Worm (Caenorhabditis elegans) whole organism, young adult: ENCODE results near the gene egrh-1.

ENCODE experiments used
- B0336.3 ChIP-seq: fragments of 200-800 bp; sonication (Bioruptor generic); IDR thresholded peaks from 2 replicates; pipeline ENCODE4 v1.3.6; 2022; ENCODE audit warnings: missing genetic modification characterization, missing compliant biosample characterization
- C06A6.2 ChIP-seq: fragments of 200-800 bp; sonication (Bioruptor generic); conservative IDR thresholded peaks from 2 replicates; pipeline ENCODE4 v1.3.6; 2022; ENCODE audit warnings: missing genetic modification characterization, missing compliant biosample characterization
- F23B12.7 ChIP-seq: sonication (generic microtip); optimal IDR thresholded peaks from 2 replicates; lab custom pipeline; 2017; ENCODE audit warnings: missing genetic modification characterization, mild to moderate bottlenecking, missing compliant biosample characterization, antibody characterized with exemption, moderate library complexity; ENCODE audit not compliant: insufficient read depth
- F37B4.10 ChIP-seq: fragments of 200-800 bp; sonication (Bioruptor generic); IDR thresholded peaks from 2 replicates; pipeline ENCODE4 v1.3.6; 2022; ENCODE audit warnings: missing genetic modification characterization, missing compliant biosample characterization
- F57A8.1 ChIP-seq: fragments of 200-800 bp; sonication (Bioruptor generic); optimal IDR thresholded peaks from 2 replicates; lab custom pipeline; 2018; ENCODE audit warnings: mild to moderate bottlenecking, missing genetic modification characterization, moderate library complexity, missing compliant biosample characterization
- Y53G8AR.9 ChIP-seq: fragments of 200-800 bp; sonication (Bioruptor generic); conservative IDR thresholded peaks from 2 replicates; pipeline ENCODE4 v1.3.6; 2022; ENCODE audit warnings: missing genetic modification reagents, missing genetic modification characterization, missing compliant biosample characterization
- Y67H2A.10 ChIP-seq: fragments of 200-800 bp; sonication (Bioruptor generic); conservative IDR thresholded peaks from 2 replicates; pipeline ENCODE4 v1.3.6; 2022; ENCODE audit warnings: missing genetic modification reagents, missing genetic modification characterization, missing compliant biosample characterization
- ZK185.1 ChIP-seq: sonication (generic microtip); optimal IDR thresholded peaks from 2 replicates; lab custom pipeline; 2016; ENCODE audit warnings: mild to moderate bottlenecking, missing genetic modification characterization, missing compliant biosample characterization; ENCODE audit not compliant: poor library complexity, severe bottlenecking
- atf-7 ChIP-seq: sonication (generic microtip); optimal IDR thresholded peaks from 2 replicates; lab custom pipeline; 2017; ENCODE audit warnings: mild to moderate bottlenecking, missing genetic modification characterization, missing compliant biosample characterization
- attf-5 ChIP-seq: fragments of 200-800 bp; sonication (Bioruptor generic); optimal IDR thresholded peaks from 2 replicates; lab custom pipeline; 2018; ENCODE audit warnings: mild to moderate bottlenecking, missing genetic modification characterization, missing compliant biosample characterization
- ccch-3 ChIP-seq: fragments of 200-800 bp; sonication (Bioruptor generic); optimal IDR thresholded peaks from 2 replicates; lab custom pipeline; 2018; ENCODE audit warnings: mild to moderate bottlenecking, missing genetic modification characterization, missing compliant biosample characterization
- cebp-1 ChIP-seq, 2 experiments: fragments of 200-800 bp in 1 of 2; sonication (Bioruptor generic) in 1 of 2; sonication (generic microtip) in 1 of 2; IDR thresholded peaks in 1 of 2; optimal IDR thresholded peaks in 1 of 2; 2 replicates each; pipeline versions ENCODE4 v1.3.6 to Lab custom; 2017 to 2022; ENCODE audit warnings: missing compliant biosample characterization in 2 of 2, missing genetic modification characterization in 2 of 2, mild to moderate bottlenecking in 1 of 2, missing genetic modification reagents in 1 of 2, moderate library complexity in 1 of 2
- ceh-27 ChIP-seq: fragments of 200-800 bp; sonication (Bioruptor generic); optimal IDR thresholded peaks from 2 replicates; lab custom pipeline; 2018; ENCODE audit warnings: mild to moderate bottlenecking, missing genetic modification characterization, moderate library complexity, missing compliant biosample characterization
- dox-1 ChIP-seq: fragments of 200-800 bp; sonication (Bioruptor generic); IDR thresholded peaks from 2 replicates; pipeline ENCODE4 v1.3.6; 2022; ENCODE audit warnings: missing genetic modification reagents, missing genetic modification characterization, missing compliant biosample characterization
- efl-1 ChIP-seq: fragments of 150-350 bp; optimal IDR thresholded peaks from 2 replicates; lab custom pipeline; 2014; ENCODE audit warnings: missing biosample characterization, missing genetic modification reagents, missing genetic modification characterization
- ekl-4 ChIP-seq: fragments of 200-800 bp; sonication (Bioruptor generic); IDR thresholded peaks from 2 replicates; pipeline ENCODE4 v1.3.6; 2022; ENCODE audit warnings: missing genetic modification reagents, missing genetic modification characterization, missing compliant biosample characterization
- ets-4 ChIP-seq: fragments of 200-800 bp; sonication (Bioruptor generic); optimal IDR thresholded peaks from 2 replicates; lab custom pipeline; 2018; ENCODE audit warnings: mild to moderate bottlenecking, missing genetic modification characterization, missing compliant biosample characterization
- gei-17 ChIP-seq: fragments of 200-800 bp; sonication (Bioruptor generic); optimal IDR thresholded peaks from 2 replicates; lab custom pipeline; 2018; ENCODE audit warnings: mild to moderate bottlenecking, missing genetic modification characterization, missing compliant biosample characterization
- him-1 ChIP-seq: sonication (generic microtip); optimal IDR thresholded peaks from 2 replicates; lab custom pipeline; 2016; ENCODE audit warnings: missing genotype, missing genetic modification reagents, missing genetic modification characterization, missing compliant biosample characterization
- hlh-12 ChIP-seq: sonication (generic microtip); optimal IDR thresholded peaks from 2 replicates; lab custom pipeline; 2016; ENCODE audit warnings: missing genetic modification characterization, missing compliant biosample characterization
- hmg-1.2 ChIP-seq: fragments of 200-800 bp; sonication (Bioruptor generic); IDR thresholded peaks from 2 replicates; pipeline ENCODE4 v1.3.6; 2022; ENCODE audit warnings: missing genetic modification reagents, missing genetic modification characterization, missing compliant biosample characterization
- hrde-1 ChIP-seq: sonication (generic microtip); optimal IDR thresholded peaks from 2 replicates; lab custom pipeline; 2016; ENCODE audit warnings: missing genetic modification characterization, mild to moderate bottlenecking, missing compliant biosample characterization, moderate library complexity, missing genotype, missing genetic modification reagents, borderline replicate concordance
- let-607 ChIP-seq, 2 experiments: fragments of 200-800 bp in 1 of 2; sonication (Bioruptor generic) in 1 of 2; sonication (generic microtip) in 1 of 2; optimal IDR thresholded peaks; 2 replicates each; lab custom pipeline; 2016 to 2018; ENCODE audit warnings: mild to moderate bottlenecking in 2 of 2, missing compliant biosample characterization in 2 of 2, missing genetic modification characterization in 2 of 2, moderate library complexity in 2 of 2, missing genotype in 1 of 2
- lin-35 ChIP-seq, 3 experiments: fragments of 150-350 bp in 2 of 3; sonication (generic microtip) in 1 of 3; optimal IDR thresholded peaks; 2 replicates each; lab custom pipeline; 2014 to 2018; ENCODE audit warnings: missing biosample characterization in 3 of 3, missing genetic modification characterization in 3 of 3, missing genetic modification reagents in 3 of 3
- lin-40 ChIP-seq: sonication (generic microtip); optimal IDR thresholded peaks from 2 replicates; lab custom pipeline; 2016; ENCODE audit warnings: missing genetic modification characterization, mild to moderate bottlenecking, missing compliant biosample characterization, missing genotype, missing genetic modification reagents
- lin-54 ChIP-seq: fragments of 200-800 bp; sonication (Bioruptor generic); optimal IDR thresholded peaks from 2 replicates; lab custom pipeline; 2018; ENCODE audit warnings: mild to moderate bottlenecking, missing genetic modification characterization, missing compliant biosample characterization
- madf-10 ChIP-seq: sonication (generic microtip); optimal IDR thresholded peaks from 2 replicates; lab custom pipeline; 2016; ENCODE audit warnings: mild to moderate bottlenecking, missing genetic modification characterization, missing compliant biosample characterization
- mcd-1 ChIP-seq: fragments of 200-800 bp; sonication (Bioruptor generic); IDR thresholded peaks from 2 replicates; pipeline ENCODE4 v1.3.6; 2022; ENCODE audit warnings: missing genetic modification reagents, missing genetic modification characterization, missing compliant biosample characterization
- nfya-1 ChIP-seq: sonication (generic microtip); optimal IDR thresholded peaks from 2 replicates; lab custom pipeline; 2017; ENCODE audit warnings: antibody characterized with exemption, missing compliant biosample characterization, missing genetic modification characterization, borderline replicate concordance; ENCODE audit not compliant: insufficient read depth
- nfyb-1 ChIP-seq: fragments of 200-800 bp; sonication (Bioruptor generic); IDR thresholded peaks from 2 replicates; pipeline ENCODE4 v1.3.6; 2022; ENCODE audit warnings: missing genetic modification reagents, missing genetic modification characterization, missing compliant biosample characterization
- nhr-27 ChIP-seq: fragments of 200-800 bp; sonication (Bioruptor generic); optimal IDR thresholded peaks from 2 replicates; lab custom pipeline; 2018; ENCODE audit warnings: mild to moderate bottlenecking, missing genetic modification characterization, moderate library complexity, missing compliant biosample characterization
- nhr-80 ChIP-seq: sonication (generic microtip); optimal IDR thresholded peaks from 2 replicates; lab custom pipeline; 2016; ENCODE audit warnings: missing genetic modification characterization, missing compliant biosample characterization
- nhr-90 ChIP-seq: sonication (generic microtip); optimal IDR thresholded peaks from 2 replicates; lab custom pipeline; 2016; ENCODE audit warnings: missing genotype, mild to moderate bottlenecking, missing genetic modification characterization, missing compliant biosample characterization
- pbrm-1 ChIP-seq: fragments of 200-800 bp; sonication (Bioruptor generic); IDR thresholded peaks from 2 replicates; pipeline ENCODE4 v1.3.6; 2022; ENCODE audit warnings: missing genetic modification reagents, missing genetic modification characterization, missing compliant biosample characterization
- rcor-1 ChIP-seq: fragments of 200-800 bp; sonication (Bioruptor generic); IDR thresholded peaks from 2 replicates; pipeline ENCODE4 v1.3.6; 2022; ENCODE audit warnings: missing genetic modification reagents, missing genetic modification characterization, missing compliant biosample characterization
- repo-1 ChIP-seq: sonication (generic microtip); optimal IDR thresholded peaks from 2 replicates; lab custom pipeline; 2017; ENCODE audit warnings: mild to moderate bottlenecking, missing genetic modification characterization, missing compliant biosample characterization
- sea-2 ChIP-seq: fragments of 200-800 bp; sonication (Bioruptor generic); IDR thresholded peaks from 2 replicates; pipeline ENCODE4 v1.3.6; 2022; ENCODE audit warnings: missing genetic modification characterization, missing compliant biosample characterization
- snpc-1.3 ChIP-seq: sonication (generic microtip); optimal IDR thresholded peaks from 2 replicates; lab custom pipeline; 2017; ENCODE audit warnings: missing genetic modification characterization, mild to moderate bottlenecking, missing compliant biosample characterization, antibody characterized with exemption, moderate library complexity, missing genotype, missing genetic modification reagents; ENCODE audit not compliant: insufficient read depth
- snpc-4 ChIP-seq, 5 experiments: fragments of 150-350 bp in 1 of 5; sonication (generic microtip) in 4 of 5; optimal IDR thresholded peaks; 2 replicates each; lab custom pipeline; 2014 to 2018; ENCODE audit warnings: missing genetic modification characterization in 5 of 5, missing biosample characterization in 3 of 5, antibody characterized with exemption in 2 of 5, mild to moderate bottlenecking in 2 of 5, missing compliant biosample characterization in 2 of 5, missing genotype in 2 of 5, moderate library complexity in 2 of 5, missing genetic modification reagents in 1 of 5
- somi-1 ChIP-seq: fragments of 200-800 bp; sonication (Bioruptor generic); optimal IDR thresholded peaks from 2 replicates; lab custom pipeline; 2018; ENCODE audit warnings: mild to moderate bottlenecking, missing genetic modification characterization, missing compliant biosample characterization
- sptf-2 ChIP-seq: fragments of 200-800 bp; sonication (Bioruptor generic); optimal IDR thresholded peaks from 2 replicates; lab custom pipeline; 2018; ENCODE audit warnings: mild to moderate bottlenecking, missing genetic modification characterization, missing compliant biosample characterization
- tbp1 ChIP-seq: fragments of 200-800 bp; sonication (Bioruptor generic); optimal IDR thresholded peaks from 2 replicates; lab custom pipeline; 2018; ENCODE audit warnings: mild to moderate bottlenecking, missing genetic modification characterization, missing compliant biosample characterization
- unc-130 ChIP-seq: sonication (generic microtip); optimal IDR thresholded peaks from 2 replicates; lab custom pipeline; 2016; ENCODE audit warnings: missing genetic modification reagents, missing genetic modification characterization, missing compliant biosample characterization
- zfh-2 ChIP-seq: fragments of 200-800 bp; sonication (Bioruptor generic); conservative IDR thresholded peaks from 2 replicates; pipeline ENCODE4 v1.3.6; 2022; ENCODE audit warnings: missing genetic modification reagents, missing genetic modification characterization, missing compliant biosample characterization
- ztf-25 ChIP-seq: fragments of 200-800 bp; sonication (Bioruptor generic); IDR thresholded peaks from 2 replicates; pipeline ENCODE4 v1.3.6; 2022; ENCODE audit warnings: missing genetic modification reagents, missing genetic modification characterization, missing compliant biosample characterization
- ztf-26 ChIP-seq: sonication (generic microtip); optimal IDR thresholded peaks from 2 replicates; lab custom pipeline; 2017; ENCODE audit warnings: missing genetic modification characterization, missing compliant biosample characterization

The egrh-1 gene

DNA sequence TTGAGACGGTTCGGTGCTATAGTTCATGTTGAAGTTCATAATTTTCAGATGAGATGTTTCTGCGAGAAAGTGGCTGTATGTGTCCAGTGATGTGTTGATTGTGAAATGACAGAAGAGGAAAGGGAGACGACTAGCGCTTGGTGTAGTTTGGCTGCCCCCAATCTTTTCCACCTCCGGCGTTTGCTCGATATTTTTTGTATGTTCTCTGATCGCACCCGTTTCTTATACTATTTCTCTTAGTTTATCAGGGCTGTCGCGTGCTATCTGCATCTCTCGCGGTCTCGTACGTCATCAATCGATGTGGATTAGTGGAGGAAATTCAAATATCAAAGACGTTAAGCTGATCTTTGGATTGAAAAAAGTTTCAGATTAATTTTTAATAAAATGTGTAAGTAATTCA lies 35.0 kb upstream of the egrh-1 start, which contains the start of gene atf-4:
atf-4 (minus strand) TSS at position 93 of the 400 bp plus-strand sequence.
- TF ChIP-seq F23B12.7 (tag; lab: Kevin White, UChicago) (peak; percentile 47), nfyb-1 (GFP tag; lab: Robert Waterston, UW) (0 out of 2 replicates have a peak, but pooled peaks have one; percentile 10), ZK185.1 (peak; percentile 34), C06A6.2 (peak; percentile 29; the same call in 1 of the 2 replicates), nhr-80 (peak; percentile 72), nhr-90 (tag; lab: Kevin White, UChicago) (no peak), hlh-12 (no peak), ceh-27 (GFP tag; lab: Kevin White, UChicago) (peak; percentile 12), mcd-1 (GFP tag; lab: Robert Waterston, UW) (peak; percentile 30; the same call in 1 of the 2 replicates), snpc-4 (GFP tag; optimal IDR thresholded peaks at IDR 0.05; lab: Kevin White, UChicago) (no peak), snpc-4 (tag; optimal IDR thresholded peaks at IDR 0.05; lab: Kevin White, UChicago) (peak in 2 of 4 experiments; percentile 28 to 30), tbp1 (GFP tag; lab: Kevin White, UChicago) (peak; percentile 20), let-607 (tag; optimal IDR thresholded peaks at IDR 0.05; lab: Kevin White, UChicago) (peak in 1 of 2 experiments; percentile 54), lin-35 (GFP tag; optimal IDR thresholded peaks at IDR 0.05; lab: Kevin White, UChicago) (peak in 1 of 3 experiments; percentile 54), sptf-2 (GFP tag; lab: Kevin White, UChicago) (no peak), attf-5 (peak; percentile 46), repo-1 (tag; lab: Kevin White, UChicago) (peak; percentile 46), sea-2 (GFP tag; lab: Robert Waterston, UW) (no peak), rcor-1 (GFP tag; lab: Robert Waterston, UW) (0 out of 2 replicates have a peak, but pooled peaks have one; percentile 11), cebp-1 (GFP tag; IDR thresholded peaks at IDR 0.05; lab: Robert Waterston, UW) (peak; percentile 40; the same call in 1 of the 2 replicates), cebp-1 (tag; optimal IDR thresholded peaks at IDR 0.05; lab: Kevin White, UChicago) (peak; percentile 86), dox-1 (peak; percentile 34; the same call in 1 of the 2 replicates), nhr-27 (tag; lab: Kevin White, UChicago) (no peak), B0336.3 (peak; percentile 28; the same call in 1 of the 2 replicates), lin-40 (peak; percentile 46), gei-17 (GFP tag; lab: Kevin White, UChicago) (peak; percentile 26), atf-7 (peak; percentile 59), F37B4.10 (no peak), hmg-1.2 (GFP tag; lab: Robert Waterston, UW) (peak; percentile 50; the same call in 1 of the 2 replicates), zfh-2 (GFP tag; lab: Robert Waterston, UW) (0 out of 2 replicates have a peak, but pooled peaks have one; percentile 7), Y53G8AR.9 (GFP tag; lab: Robert Waterston, UW) (no peak), ekl-4 (GFP tag; lab: Robert Waterston, UW) (no peak), lin-54 (peak; percentile 14), madf-10 (peak; percentile 4), somi-1 (GFP tag; lab: Kevin White, UChicago) (peak; percentile 6)

DNA sequence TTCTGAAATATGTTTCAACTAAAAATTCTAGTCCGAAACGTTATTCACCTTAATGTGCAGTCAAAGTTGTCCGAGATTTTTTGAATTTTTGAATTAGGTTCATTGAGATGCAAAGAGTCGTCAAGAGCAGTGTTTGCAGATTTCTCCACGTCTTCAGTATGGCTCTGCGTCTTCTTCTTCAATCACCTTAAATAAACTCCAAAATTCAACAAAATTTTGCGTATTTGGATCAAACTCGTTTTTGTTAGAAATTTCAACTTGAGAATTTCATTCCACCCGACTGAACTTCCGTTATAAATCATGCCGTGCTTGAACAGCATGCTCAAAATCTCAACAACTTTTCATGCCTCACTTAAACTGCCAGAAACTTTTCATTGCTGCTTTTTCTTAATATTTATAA lies 33.7 kb upstream of the egrh-1 start, which contains the start of gene T04C10.3:
T04C10.3 (plus strand) TSS at position 301 of the 400 bp plus-strand sequence.
- TF ChIP-seq ztf-26 (tag; lab: Kevin White, UChicago) (no peak), efl-1 (GFP tag; lab: Kevin White, UChicago) (no peak), Y67H2A.10 (GFP tag; lab: Robert Waterston, UW) (no peak), F57A8.1 (no peak), unc-130 (no peak), him-1 (no peak), snpc-1.3 (tag; lab: Kevin White, UChicago) (no peak), pbrm-1 (no peak), ccch-3 (GFP tag; lab: Kevin White, UChicago) (no peak), nfya-1 (no peak), ets-4 (GFP tag; lab: Kevin White, UChicago) (no peak), repo-1 (tag; lab: Kevin White, UChicago) (no peak), hrde-1 (no peak), ztf-25 (GFP tag; lab: Robert Waterston, UW) (no peak), snpc-4 (GFP tag; optimal IDR thresholded peaks at IDR 0.05; lab: Kevin White, UChicago) (no peak), snpc-4 (tag; optimal IDR thresholded peaks at IDR 0.05; lab: Kevin White, UChicago) (no peak), gei-17 (GFP tag; lab: Kevin White, UChicago) (no peak)
